Fruit fly (Drosophila melanogaster) whole organism, embryonic: ENCODE results near the gene Gprk2.
A peak's percentile ranks its signal among the peaks of the same experiment; 100 is the strongest.

Experiments
- Aef1 ChIP-seq: fragments of 200-800 bp; sonication (Bioruptor generic); IDR thresholded peaks from 3 replicates; pipeline ENCODE4 v1.3.6; 2022; ENCODE audit warnings: missing biosample characterization, missing genetic modification characterization
- B-H2 ChIP-seq: fragments of 200-800 bp; sonication (Bioruptor generic); optimal IDR thresholded peaks from 2 replicates; lab custom pipeline; 2018; ENCODE audit warnings: missing biosample characterization, mild to moderate bottlenecking, missing genetic modification characterization
- Bgb ChIP-seq: fragments of 200-800 bp; sonication (Bioruptor generic); IDR thresholded peaks from 2 replicates; pipeline ENCODE4 v1.3.6; 2022; ENCODE audit warnings: missing biosample characterization, missing genetic modification characterization; ENCODE audit not compliant: partially characterized antibody
- CG10366 ChIP-seq: fragments of 200-800 bp; sonication (Bioruptor generic); IDR thresholded peaks from 2 replicates; pipeline ENCODE4 v1.3.6; 2022; ENCODE audit warnings: missing biosample characterization, missing genetic modification characterization
- CG10565 ChIP-seq: fragments of 200-800 bp; sonication (Bioruptor generic); optimal IDR thresholded peaks from 3 replicates; lab custom pipeline; 2016; ENCODE audit warnings: missing biosample characterization, mild to moderate bottlenecking, missing genetic modification characterization
- CG12659 ChIP-seq: fragments of 200-800 bp; sonication (Bioruptor generic); optimal IDR thresholded peaks from 3 replicates; lab custom pipeline; 2017; ENCODE audit warnings: mild to moderate bottlenecking, missing biosample characterization, missing genetic modification reagents, missing genetic modification characterization
- CG13775 ChIP-seq: fragments of 200-800 bp; sonication (Bioruptor generic); optimal IDR thresholded peaks from 3 replicates; lab custom pipeline; 2017; ENCODE audit warnings: missing biosample characterization, mild to moderate bottlenecking, missing genetic modification characterization
- CG13894 ChIP-seq: fragments of 200-800 bp; sonication (Bioruptor generic); optimal IDR thresholded peaks from 3 replicates; lab custom pipeline; 2018; ENCODE audit warnings: missing biosample characterization, mild to moderate bottlenecking, missing genetic modification characterization, moderate library complexity
- CG14667 ChIP-seq: fragments of 200-800 bp; sonication (Bioruptor generic); IDR thresholded peaks from 2 replicates; pipeline ENCODE4 v1.3.6; 2022; ENCODE audit warnings: missing biosample characterization, missing genetic modification characterization
- CG14710 ChIP-seq: fragments of 200-800 bp; sonication (Bioruptor generic); optimal IDR thresholded peaks from 3 replicates; lab custom pipeline; 2019; ENCODE audit warnings: missing biosample characterization, mild to moderate bottlenecking, missing genetic modification characterization, moderate library complexity
- CG14965 ChIP-seq: fragments of 200-800 bp; sonication (Bioruptor generic); optimal IDR thresholded peaks from 2 replicates; lab custom pipeline; 2016; ENCODE audit warnings: missing biosample characterization, missing genetic modification characterization, borderline replicate concordance
- CG15514 ChIP-seq: fragments of 200-800 bp; sonication (Bioruptor generic); optimal IDR thresholded peaks from 3 replicates; lab custom pipeline; 2017; ENCODE audit warnings: missing biosample characterization, missing genetic modification characterization, mild to moderate bottlenecking, moderate library complexity, missing genetic modification reagents
- CG17328 ChIP-seq: fragments of 200-800 bp; sonication (Bioruptor generic); IDR thresholded peaks from 2 replicates; pipeline ENCODE4 v1.3.6; 2022; ENCODE audit warnings: missing biosample characterization, missing genetic modification characterization
- CG18764 ChIP-seq: fragments of 200-800 bp; sonication (Bioruptor generic); optimal IDR thresholded peaks from 3 replicates; lab custom pipeline; 2016; ENCODE audit warnings: missing biosample characterization, missing genetic modification characterization
- CG3163 ChIP-seq: fragments of 200-800 bp; sonication (Bioruptor generic); optimal IDR thresholded peaks from 3 replicates; lab custom pipeline; 2016; ENCODE audit warnings: missing biosample characterization, missing genetic modification characterization
- CG4328 ChIP-seq: fragments of 200-800 bp; sonication (Bioruptor generic); optimal IDR thresholded peaks from 3 replicates; lab custom pipeline; 2017; ENCODE audit warnings: missing biosample characterization, missing genetic modification reagents, missing genetic modification characterization
- CG4360 ChIP-seq: fragments of 200-800 bp; sonication (Bioruptor generic); IDR thresholded peaks from 2 replicates; pipeline ENCODE4 v1.3.6; 2022; ENCODE audit warnings: missing biosample characterization, missing genetic modification characterization
- CG4424 ChIP-seq: fragments of 200-800 bp; sonication (Bioruptor generic); optimal IDR thresholded peaks from 3 replicates; lab custom pipeline; 2016; ENCODE audit warnings: missing biosample characterization, missing genetic modification characterization
- CG6791 ChIP-seq: fragments of 200-800 bp; sonication (Bioruptor generic); IDR thresholded peaks from 3 replicates; pipeline ENCODE4 v1.3.6; 2022; ENCODE audit warnings: missing biosample characterization, missing genetic modification characterization; ENCODE audit not compliant: partially characterized antibody
- CG7745 ChIP-seq: fragments of 200-800 bp; sonication (Bioruptor generic); optimal IDR thresholded peaks from 2 replicates; lab custom pipeline; 2018; ENCODE audit warnings: missing biosample characterization, mild to moderate bottlenecking, missing genetic modification characterization, moderate library complexity
- CG8359 ChIP-seq: fragments of 200-800 bp; sonication (Bioruptor generic); optimal IDR thresholded peaks from 2 replicates; lab custom pipeline; 2017; ENCODE audit warnings: missing biosample characterization, mild to moderate bottlenecking, missing genetic modification characterization, borderline replicate concordance
- CG9876 ChIP-seq: fragments of 200-800 bp; sonication (Bioruptor generic); optimal IDR thresholded peaks from 2 replicates; lab custom pipeline; 2016; ENCODE audit warnings: missing biosample characterization, missing genetic modification characterization
- Eip74EF ChIP-seq, 2 experiments: fragments of 200-800 bp in 1 of 2; fragments of >200 bp in 1 of 2; sonication (Bioruptor generic) in 1 of 2; optimal IDR thresholded peaks; 2 replicates each; lab custom pipeline; 2017 to 2019; ENCODE audit warnings: missing biosample characterization in 2 of 2, missing genetic modification characterization in 2 of 2, mild to moderate bottlenecking in 1 of 2, moderate library complexity in 1 of 2
- Jarid2 ChIP-seq: fragments of 200-800 bp; sonication (Bioruptor generic); optimal IDR thresholded peaks from 3 replicates; lab custom pipeline; 2017; ENCODE audit warnings: mild to moderate bottlenecking, missing biosample characterization, missing genetic modification reagents, missing genetic modification characterization
- Myb ChIP-seq: fragments of 200-800 bp; sonication (Bioruptor generic); optimal IDR thresholded peaks from 2 replicates; lab custom pipeline; 2016; ENCODE audit warnings: missing biosample characterization, missing genetic modification characterization
- NfI ChIP-seq: fragments of 200-800 bp; sonication (Bioruptor generic); optimal IDR thresholded peaks from 3 replicates; lab custom pipeline; 2018; ENCODE audit warnings: missing biosample characterization, mild to moderate bottlenecking, missing genetic modification characterization, moderate library complexity
- Opbp ChIP-seq: fragments of 200-800 bp; sonication (Bioruptor generic); IDR thresholded peaks from 3 replicates; pipeline ENCODE4 v1.3.6; 2022; ENCODE audit warnings: missing biosample characterization, missing genetic modification characterization; ENCODE audit not compliant: partially characterized antibody
- Ptx1 ChIP-seq: fragments of 200-800 bp; sonication (Bioruptor generic); IDR thresholded peaks from 2 replicates; pipeline ENCODE4 v1.3.6; 2022; ENCODE audit warnings: missing biosample characterization, missing genetic modification characterization
- Sry-δ ChIP-seq: fragments of 200-800 bp; sonication (Bioruptor generic); optimal IDR thresholded peaks from 2 replicates; lab custom pipeline; 2016; ENCODE audit warnings: missing biosample characterization, missing genetic modification characterization
- Stat92E ChIP-seq, 3 experiments: fragments of >200 bp in 2 of 3; fragments of 200-800 bp in 1 of 3; sonication (Bioruptor generic) in 1 of 3; optimal IDR thresholded peaks; 2 replicates each; lab custom pipeline; 2017 to 2019; ENCODE audit warnings: missing biosample characterization in 3 of 3, missing genetic modification characterization in 3 of 3, mild to moderate bottlenecking in 1 of 3, moderate library complexity in 1 of 3
- Xrp1 ChIP-seq: fragments of 200-800 bp; sonication (Bioruptor generic); IDR thresholded peaks from 2 replicates; pipeline ENCODE4 v1.3.6; 2022; ENCODE audit warnings: missing biosample characterization, missing genetic modification characterization
- al ChIP-seq: fragments of 200-800 bp; sonication (Bioruptor generic); IDR thresholded peaks from 2 replicates; pipeline ENCODE4 v1.3.6; 2022; ENCODE audit warnings: missing biosample characterization, missing genetic modification characterization
- aop ChIP-seq: fragments of 200-800 bp; sonication (Bioruptor generic); IDR thresholded peaks from 2 replicates; pipeline ENCODE4 v1.3.6; 2022; ENCODE audit warnings: missing biosample characterization, missing genetic modification characterization
- ara ChIP-seq: fragments of 200-800 bp; sonication (Bioruptor generic); IDR thresholded peaks from 2 replicates; pipeline ENCODE4 v1.3.6; 2022; ENCODE audit warnings: missing biosample characterization, missing genetic modification characterization
- br ChIP-seq: fragments of >200 bp; optimal IDR thresholded peaks from 2 replicates; lab custom pipeline; 2017
- cato ChIP-seq: fragments of 200-800 bp; sonication (Bioruptor generic); optimal IDR thresholded peaks from 2 replicates; lab custom pipeline; 2016; ENCODE audit warnings: missing biosample characterization, missing genetic modification characterization, borderline replicate concordance
- croc ChIP-seq: fragments of 200-800 bp; sonication (Bioruptor generic); conservative IDR thresholded peaks from 3 replicates; pipeline ENCODE4 v1.3.6; 2022; ENCODE audit warnings: missing biosample characterization, missing genetic modification characterization
- crol ChIP-seq: fragments of 200-800 bp; sonication (Bioruptor generic); IDR thresholded peaks from 2 replicates; pipeline ENCODE4 v1.3.6; 2022; ENCODE audit warnings: missing biosample characterization, missing genetic modification characterization
- danr ChIP-seq: fragments of 200-800 bp; sonication (Bioruptor generic); IDR thresholded peaks from 2 replicates; pipeline ENCODE4 v1.3.6; 2022; ENCODE audit warnings: missing biosample characterization, missing genetic modification characterization
- eve ChIP-seq, 2 experiments: fragments of >200 bp; optimal IDR thresholded peaks; 2 replicates each; lab custom pipeline; 2017; ENCODE audit warnings: missing biosample characterization in 2 of 2, missing genetic modification characterization in 2 of 2
- exex ChIP-seq: fragments of 200-800 bp; sonication (Bioruptor generic); optimal IDR thresholded peaks from 4 replicates; lab custom pipeline; 2018; ENCODE audit warnings: missing biosample characterization, mild to moderate bottlenecking, missing genetic modification characterization, moderate library complexity
- gro ChIP-seq: fragments of 200-800 bp; sonication (Bioruptor generic); optimal IDR thresholded peaks from 2 replicates; lab custom pipeline; 2016; ENCODE audit warnings: missing biosample characterization, missing genetic modification characterization
- gt ChIP-seq: fragments of 200-800 bp; sonication (Bioruptor generic); IDR thresholded peaks from 2 replicates; pipeline ENCODE4 v1.3.6; 2022; ENCODE audit warnings: missing biosample characterization, missing genetic modification characterization
- nmo ChIP-seq: fragments of 200-800 bp; sonication (Bioruptor generic); optimal IDR thresholded peaks from 2 replicates; lab custom pipeline; 2018; ENCODE audit warnings: missing biosample characterization, mild to moderate bottlenecking, missing genetic modification characterization, moderate library complexity
- p53 ChIP-seq: fragments of 200-800 bp; sonication (Bioruptor generic); optimal IDR thresholded peaks from 2 replicates; lab custom pipeline; 2016; ENCODE audit warnings: missing biosample characterization, missing genetic modification characterization
- scrt ChIP-seq: fragments of 200-800 bp; sonication (Bioruptor generic); optimal IDR thresholded peaks from 2 replicates; lab custom pipeline; 2018; ENCODE audit warnings: missing biosample characterization, mild to moderate bottlenecking, missing genetic modification characterization, moderate library complexity
- sens ChIP-seq: fragments of 200-800 bp; sonication (Bioruptor generic); peaks from one replicate; lab custom pipeline; 2016; ENCODE audit warnings: missing biosample characterization, missing genetic modification characterization
- ttk ChIP-seq: fragments of 200-800 bp; sonication (Bioruptor generic); IDR thresholded peaks from 2 replicates; pipeline ENCODE4 v2.1.2; 2022; ENCODE audit warnings: missing biosample characterization, missing genetic modification characterization

The Gprk2 gene

dm6 chr3R:31404499-31405276 lies at the start of gene Gprk2 (continued):
- TF ChIP-seq danr (GFP tag; lab: Robert Waterston, UW) (peak; percentile 100), scrt (GFP tag; lab: Kevin White, UChicago) (peak; percentile 99), CG12659 (GFP tag; lab: Kevin White, UChicago) (peak; percentile 100), eve (GFP tag; optimal IDR thresholded peaks at IDR 0.05; lab: Kevin White, UChicago) (no peak), CG9876 (peak; percentile 99), CG13894 (tag; lab: Kevin White, UChicago) (peak; percentile 99), CG18764 (GFP tag; lab: Kevin White, UChicago) (peak; percentile 99), CG4328 (peak; percentile 80), CG10565 (peak; percentile 99), Stat92E (GFP tag; optimal IDR thresholded peaks at IDR 0.05; lab: Kevin White, UChicago) (peak in 1 of 3 experiments; percentile 98), Bgb (GFP tag; lab: Robert Waterston, UW) (no peak), gro (peak; percentile 100), CG3163 (GFP tag; lab: Kevin White, UChicago) (peak; percentile 97), CG7745 (peak; percentile 92), nmo (peak; percentile 100), br (lab: Kevin White, UChicago) (no peak), NfI (peak; percentile 100), CG14667 (GFP tag; lab: Robert Waterston, UW) (peak; percentile 100), CG14710 (peak; percentile 98), Opbp (GFP tag; lab: Robert Waterston, UW) (no peak; the same call in 2 of the 3 replicates), Sry-δ (GFP tag; lab: Kevin White, UChicago) (peak; percentile 86), Xrp1 (GFP tag; lab: Robert Waterston, UW) (peak; percentile 100), Aef1 (GFP tag; lab: Robert Waterston, UW) (peak; percentile 100), p53 (GFP tag; lab: Kevin White, UChicago) (peak; percentile 99), aop (peak; percentile 99), CG13775 (GFP tag; lab: Kevin White, UChicago) (peak; percentile 100), Eip74EF (GFP tag; optimal IDR thresholded peaks at IDR 0.05; lab: Kevin White, UChicago) (peak in 1 of 2 experiments; percentile 100), crol (GFP tag; lab: Robert Waterston, UW) (peak; percentile 93), CG6791 (GFP tag; lab: Robert Waterston, UW) (peak; percentile 28; the same call in 1 of the 3 replicates), B-H2 (GFP tag; lab: Kevin White, UChicago) (peak; percentile 88), croc (GFP tag; lab: Robert Waterston, UW) (peak; percentile 100), exex (tag; lab: Kevin White, UChicago) (peak; percentile 96), cato (peak; percentile 100), CG14965 (GFP tag; lab: Kevin White, UChicago) (peak; percentile 94), ara (GFP tag; lab: Robert Waterston, UW) (peak; percentile 100), Ptx1 (peak; percentile 100), CG17328 (GFP tag; lab: Robert Waterston, UW) (peak; percentile 100), Jarid2 (GFP tag; lab: Kevin White, UChicago) (peak; percentile 98), CG4424 (GFP tag; lab: Kevin White, UChicago) (peak; percentile 100), sens (GFP tag; lab: Kevin White, UChicago) (peak; percentile 100), ttk (GFP tag; lab: Robert Waterston, UW) (peak; percentile 100), CG4360 (GFP tag; lab: Robert Waterston, UW) (peak; percentile 96), al (peak; percentile 100), CG8359 (peak; percentile 96), CG15514 (GFP tag; lab: Kevin White, UChicago) (peak; percentile 96), CG10366 (GFP tag; lab: Robert Waterston, UW) (peak; percentile 100), Myb (GFP tag; lab: Kevin White, UChicago) (peak; percentile 97), gt (GFP tag; lab: Robert Waterston, UW) (peak; percentile 99)
